Fruit fly (Drosophila melanogaster): Measurements from ENCODE around the gene CG10602.

Gene CG10602

DNA sequence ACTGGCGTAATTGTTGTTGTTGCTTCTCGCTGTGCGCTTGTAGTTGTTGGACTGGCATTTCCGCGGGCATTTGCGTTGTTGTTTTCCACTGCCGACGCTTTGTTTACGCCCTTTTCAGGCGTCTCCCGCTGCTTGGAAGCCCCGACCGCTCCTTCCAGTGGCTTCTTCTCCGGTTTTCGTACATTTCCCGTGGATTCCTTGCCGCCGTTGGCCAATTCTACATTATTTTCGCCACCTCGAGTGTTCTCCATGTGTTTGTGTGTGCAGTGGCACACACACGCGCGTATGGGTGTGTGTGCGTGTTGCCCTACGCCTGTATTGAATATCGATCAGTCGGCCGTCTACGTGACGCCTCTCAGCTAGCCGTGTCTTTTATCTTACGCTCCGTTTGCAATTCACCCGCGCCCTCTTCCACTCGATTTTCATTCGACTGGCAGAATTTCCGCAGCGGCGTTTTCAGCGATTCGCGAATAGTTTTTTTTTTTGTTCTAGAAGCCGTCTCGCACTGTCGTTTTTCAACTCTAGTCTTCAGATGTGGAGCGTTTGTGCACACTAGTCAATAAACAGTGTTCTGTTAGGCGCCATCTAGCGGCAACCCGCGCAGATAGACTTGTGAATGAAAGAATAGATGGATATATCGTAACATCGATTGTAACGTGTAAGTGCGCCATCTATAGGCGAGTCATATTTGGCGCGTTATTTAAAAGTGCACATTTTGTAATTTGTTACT, 19.7 kb downstream of the CG10602 start, which contains the start of gene CG10600:
Gene CG10600 (minus strand): TSS at position 537 of the 730 bp plus-strand sequence.
- peak; percentile 58 for TF ChIP-seq CG17801 (GFP tag; optimal IDR thresholded peaks at IDR 0.05; ENCODE audit: partially characterized antibody)

DNA sequence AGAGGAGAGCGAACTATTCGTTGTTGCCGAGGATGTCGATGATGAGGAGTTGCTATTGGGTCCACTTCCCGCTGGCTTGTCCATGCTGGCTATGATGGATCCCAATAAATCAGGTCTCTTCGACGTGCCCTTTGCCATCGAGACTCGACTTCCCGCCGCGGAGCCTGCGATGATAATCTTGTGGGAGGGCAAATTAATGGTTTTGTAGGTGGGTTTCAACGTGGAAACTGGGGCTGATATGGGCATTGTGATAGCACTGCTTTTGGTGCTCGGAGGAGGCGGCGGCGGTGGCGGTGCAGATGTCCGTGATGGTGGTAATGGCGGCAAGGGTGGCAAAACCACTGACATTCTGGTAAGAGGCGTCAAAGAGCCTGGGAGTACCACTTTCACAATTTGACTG, 24.5 kb downstream of the CG10602 start:
- no peak for TF ChIP-seq CG17801 (GFP tag; optimal IDR thresholded peaks at IDR 0.05; ENCODE audit: partially characterized antibody)

DNA sequence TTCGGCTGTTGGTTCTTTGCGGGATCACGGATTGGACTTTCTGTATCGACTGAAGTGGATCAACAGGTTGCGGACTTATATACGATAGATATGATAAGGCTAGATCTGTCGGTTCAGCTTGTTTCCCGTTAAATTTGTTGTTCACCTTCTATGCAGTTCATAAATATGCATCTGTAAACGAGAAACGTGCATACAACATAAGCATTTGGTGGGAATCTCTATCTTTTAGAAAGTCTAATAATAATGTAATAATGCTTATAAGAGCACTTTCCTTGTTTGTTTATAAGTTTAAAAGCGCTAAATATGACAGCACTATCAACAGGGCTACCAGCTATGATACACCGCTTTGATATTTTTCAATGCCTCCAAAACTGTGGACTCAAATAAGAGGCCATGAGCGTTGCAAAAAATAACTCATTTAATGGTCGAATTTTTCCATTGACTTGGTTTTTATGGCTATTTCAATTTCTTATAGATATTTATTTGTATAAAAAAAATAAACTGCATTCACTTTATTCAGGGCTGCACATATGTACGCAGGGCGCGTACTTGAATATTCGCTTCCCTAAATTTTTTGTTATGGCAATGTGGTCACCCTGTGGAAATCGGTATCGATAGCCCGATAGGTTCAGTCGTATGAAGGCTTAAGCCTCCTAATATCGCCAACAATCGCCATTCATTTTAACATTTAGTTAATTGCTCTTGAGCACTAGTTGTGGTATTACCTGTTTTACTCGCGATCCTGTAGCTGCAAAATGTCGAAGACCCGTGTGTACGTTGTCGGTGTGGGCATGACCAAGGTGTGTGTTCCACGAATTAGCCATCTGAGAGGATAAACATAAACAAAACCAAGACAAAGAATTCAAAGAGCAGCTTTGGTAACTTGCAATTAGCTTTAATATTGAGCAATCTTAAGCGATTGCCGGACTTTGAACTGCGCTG, 28.2 kb downstream of the CG10602 start, which contains the start of the genes CG17597 and ScpX:
Gene CG17597 (minus strand): TSS at position 567 of the 942 bp plus-strand sequence.
Gene ScpX (plus strand): TSS at position 643 of the 942 bp plus-strand sequence.
- TF ChIP-seq CG17801 (GFP tag; optimal IDR thresholded peaks at IDR 0.05; ENCODE audit: partially characterized antibody) = peak; percentile 34

DNA sequence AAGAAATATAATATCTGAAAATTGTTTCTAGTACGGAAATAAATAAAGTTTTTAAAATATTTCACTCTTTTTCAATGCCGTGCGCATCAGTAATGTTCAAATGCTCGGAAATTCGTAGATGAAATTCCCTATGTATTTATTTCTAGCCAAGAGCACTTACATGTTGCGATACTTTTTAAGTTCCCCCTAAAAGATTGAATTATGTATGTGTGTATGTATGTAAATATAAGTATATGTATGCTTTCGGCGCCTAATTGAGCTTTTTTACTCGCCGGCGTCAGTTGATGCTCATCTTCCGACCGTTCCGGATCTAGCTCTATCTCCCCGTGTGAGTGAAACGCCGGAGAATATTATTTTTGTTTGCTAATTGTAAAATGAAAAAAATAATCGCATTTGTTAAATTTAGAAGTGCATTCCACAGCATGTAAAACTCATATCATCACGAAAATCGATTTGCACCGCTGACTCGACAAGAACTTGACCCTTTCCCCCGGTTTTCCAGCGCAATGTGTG, 32.5 kb downstream of the CG10602 start, which contains the start of gene Ugt36E1:
Gene Ugt36E1 (plus strand): TSS at position 275 of the 513 bp plus-strand sequence.
- TF ChIP-seq CG17801 (GFP tag; optimal IDR thresholded peaks at IDR 0.05; ENCODE audit: partially characterized antibody) = no peak

DNA sequence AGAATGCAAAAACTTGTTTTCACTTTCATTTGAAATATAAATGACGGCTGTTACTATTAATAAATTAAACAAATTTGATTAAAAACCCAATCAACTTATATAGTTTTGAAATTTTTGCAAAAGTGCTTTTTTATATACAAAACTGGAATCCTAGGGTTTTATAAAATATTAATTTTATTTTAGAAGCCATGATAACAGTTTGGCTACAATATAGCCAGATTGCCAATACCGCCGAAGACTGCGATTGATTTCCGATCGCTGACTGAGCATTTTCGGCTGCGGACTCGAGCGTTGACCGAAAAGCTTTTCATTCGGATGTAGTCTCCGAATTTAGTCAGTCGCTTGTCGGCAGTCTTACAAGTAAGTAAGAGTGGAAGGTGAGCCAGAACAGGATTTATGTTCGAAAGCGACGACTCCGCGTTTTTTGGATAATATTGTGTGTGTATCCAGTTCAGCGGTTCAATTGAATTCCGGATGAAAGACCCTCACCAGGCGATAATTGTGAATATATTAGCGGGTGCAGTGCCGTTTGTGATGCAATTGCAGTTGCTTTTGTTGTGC, 35.7 kb downstream of the CG10602 start, which contains the start of gene Ugt36D1:
Gene Ugt36D1 (plus strand): TSS at position 306 of the 561 bp plus-strand sequence.
- TF ChIP-seq CG17801 (GFP tag; optimal IDR thresholded peaks at IDR 0.05; ENCODE audit: partially characterized antibody) = peak; percentile 22

DNA sequence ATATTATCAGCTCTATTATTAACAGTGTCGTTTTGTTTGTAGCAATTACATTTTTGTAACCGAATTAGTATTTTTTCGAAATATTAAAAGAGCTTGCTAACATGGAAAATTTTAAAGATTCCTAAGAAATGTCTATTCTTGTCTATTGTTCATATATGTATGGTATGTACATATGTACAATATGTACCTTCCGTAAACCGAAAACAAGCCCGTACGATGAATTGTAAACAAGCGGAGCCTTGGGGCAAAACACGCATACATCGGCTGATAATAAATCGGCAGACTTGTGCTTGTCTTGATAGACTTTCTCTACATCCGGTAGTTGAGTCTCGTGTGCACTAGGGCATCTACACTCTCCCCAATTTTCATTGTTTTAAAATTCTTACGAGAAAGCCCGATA, 36.2 kb downstream of the CG10602 start:
- TF ChIP-seq CG17801 (GFP tag; optimal IDR thresholded peaks at IDR 0.05; ENCODE audit: partially characterized antibody) = no peak

DNA sequence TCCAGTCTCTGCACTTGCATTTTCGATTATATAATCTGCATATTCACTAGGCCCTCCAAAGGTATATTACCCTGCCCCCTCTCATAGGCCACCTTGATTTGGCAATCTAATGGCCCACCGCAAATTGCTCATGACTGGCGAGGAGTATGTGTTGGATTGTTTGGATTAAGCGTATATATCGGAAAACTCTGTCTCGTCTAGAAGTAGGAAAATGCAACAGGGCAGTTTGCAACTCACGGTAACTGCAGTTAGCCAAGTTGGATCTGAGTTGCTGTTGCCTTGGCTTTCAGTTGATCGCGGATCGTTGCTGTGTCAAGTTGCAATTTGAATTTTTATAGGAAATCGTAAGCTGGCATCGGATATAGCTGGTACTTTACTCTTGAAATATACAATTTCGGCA, 40.0 kb downstream of the CG10602 start, which contains the start of gene Ugt36F1:
Gene Ugt36F1 (plus strand): TSS at position 301 of the 400 bp plus-strand sequence.
- no peak for TF ChIP-seq CG17801 (GFP tag; optimal IDR thresholded peaks at IDR 0.05; ENCODE audit: partially characterized antibody)

DNA sequence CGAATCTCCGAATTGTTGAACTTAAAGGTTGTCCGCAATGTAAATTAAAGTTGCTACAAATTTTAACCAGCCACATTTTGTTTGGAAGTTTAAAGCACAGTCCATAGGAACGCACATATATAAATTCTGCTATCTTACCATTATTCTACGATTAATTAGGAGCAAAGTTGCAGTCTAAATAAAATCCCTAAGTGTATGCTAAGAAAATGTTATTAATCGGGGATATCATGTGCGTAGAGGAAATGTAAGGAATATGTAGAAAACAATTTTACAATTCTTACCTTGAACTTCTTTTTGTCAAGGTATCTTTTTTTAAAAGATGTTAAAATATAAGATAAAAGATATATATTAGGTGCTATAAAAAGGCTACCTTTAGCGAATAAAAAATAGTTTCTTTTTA, 40.7 kb downstream of the CG10602 start:
- TF ChIP-seq CG17801 (GFP tag; optimal IDR thresholded peaks at IDR 0.05; ENCODE audit: partially characterized antibody) = no peak

DNA sequence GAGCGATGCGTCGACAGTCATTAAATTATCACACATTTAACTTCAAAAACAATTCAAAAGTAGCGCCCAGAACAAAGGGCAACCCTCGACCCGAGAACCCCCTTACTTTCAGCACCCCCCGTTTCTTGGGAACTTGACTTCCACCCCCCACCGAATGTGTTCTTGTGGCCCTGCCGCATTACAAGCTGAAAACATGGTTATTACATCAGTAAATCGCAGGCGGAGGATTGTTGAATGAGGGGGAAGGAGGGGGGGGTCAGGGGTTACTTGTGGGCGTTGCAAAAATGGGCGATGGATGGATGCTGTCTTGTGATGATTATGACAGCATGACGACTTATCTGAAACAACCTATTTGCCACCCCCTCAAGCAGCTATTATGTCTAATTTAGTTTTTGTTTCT, 43.9 kb downstream of the CG10602 start:
- no peak for TF ChIP-seq CG17801 (GFP tag; optimal IDR thresholded peaks at IDR 0.05; ENCODE audit: partially characterized antibody)

DNA sequence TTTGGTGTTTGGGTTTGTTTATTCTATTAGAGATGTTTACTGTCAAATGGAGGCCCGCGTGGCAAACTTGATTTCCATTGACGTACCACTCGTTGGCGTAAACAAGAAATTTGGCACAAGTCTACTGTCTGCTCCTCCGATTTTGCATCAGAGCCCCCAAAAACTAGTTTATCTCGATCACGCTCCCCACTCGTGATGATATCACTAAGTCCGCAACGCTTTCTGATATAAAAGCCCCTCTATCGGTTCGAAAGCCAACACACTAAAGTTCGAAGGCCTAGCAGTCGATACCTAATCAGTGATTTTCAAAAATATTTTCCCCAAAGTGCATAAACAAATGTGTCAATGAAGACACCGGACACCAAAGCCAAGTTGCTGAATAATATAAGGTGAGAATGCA, 46.3 kb downstream of the CG10602 start:
- no peak for TF ChIP-seq CG17801 (GFP tag; optimal IDR thresholded peaks at IDR 0.05; ENCODE audit: partially characterized antibody)

DNA sequence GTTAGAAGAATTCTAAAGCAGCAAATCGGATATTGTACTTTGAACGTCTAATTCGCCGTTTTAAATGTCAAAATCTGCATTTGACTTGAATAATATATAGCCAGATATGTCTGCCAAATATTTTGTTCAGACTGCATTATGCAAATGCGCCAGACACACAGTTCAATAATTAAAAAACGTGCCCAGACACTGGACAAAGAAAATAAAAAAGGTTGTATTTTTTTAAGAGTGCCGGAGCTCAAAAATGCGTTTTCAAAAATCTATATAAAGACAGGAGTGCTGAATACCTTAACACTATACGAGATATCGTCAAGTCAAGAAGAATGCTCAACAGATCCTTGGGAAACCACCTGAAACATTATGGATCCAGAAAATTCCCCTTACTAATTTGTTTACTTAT, 46.7 kb downstream of the CG10602 start, which contains the start of the genes CG17325 and CG42305:
Gene CG17325 (plus strand): TSS at position 301 of the 400 bp plus-strand sequence.
Gene CG42305 (plus strand): TSS at position 301 of the 400 bp plus-strand sequence.
- no peak for TF ChIP-seq CG17801 (GFP tag; optimal IDR thresholded peaks at IDR 0.05; ENCODE audit: partially characterized antibody)

- no peak for TF ChIP-seq CG17801 (GFP tag; optimal IDR thresholded peaks at IDR 0.05; ENCODE audit: partially characterized antibody)
These were observed 47.9 kb downstream of the CG10602 start, which contains the start of the genes CG10570 and CG42502 for dm6 chr2L:18810960-18811642. Gene CG10570 (minus strand): TSS chr2L:18811252. Gene CG42502 (minus strand): TSS chr2L:18811252.

DNA sequence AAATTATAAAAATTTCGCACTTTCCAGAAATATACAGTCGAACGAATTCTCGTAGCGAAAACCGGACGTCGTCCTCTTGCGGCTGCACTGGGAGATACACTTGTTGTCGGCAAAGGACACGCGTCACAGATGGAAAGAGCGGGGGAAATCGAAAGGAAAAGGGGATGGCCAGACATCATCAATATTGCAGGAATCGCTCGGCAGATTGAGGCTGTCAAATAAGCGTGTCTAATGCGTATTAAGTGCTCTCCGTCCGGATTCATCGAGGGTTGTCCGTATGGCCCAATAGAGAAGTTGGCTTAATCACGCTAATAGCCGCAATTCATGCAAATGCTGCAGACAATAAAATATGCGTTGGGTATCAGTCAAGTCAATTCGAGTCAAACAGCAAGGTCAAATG, 49.6 kb downstream of the CG10602 start:
- no peak for TF ChIP-seq CG17801 (GFP tag; optimal IDR thresholded peaks at IDR 0.05; ENCODE audit: partially characterized antibody)

Data from ovary, adult (tissue).